Fruit fly (Drosophila melanogaster) ovary, adult (tissue): ENCODE results near the gene Lectin-galC1.

Experiments used
- CG17801 ChIP-seq: fragments of 200-800 bp; optimal IDR thresholded peaks from 2 replicates; lab custom pipeline; 2019; ENCODE audit warnings: missing biosample characterization, mild to moderate bottlenecking, missing genetic modification characterization, moderate library complexity; ENCODE audit not compliant: partially characterized antibody

Lectin-galC1 gene

dm6 chr2L:19398317-19399234 lies 18.7 kb upstream of the Lectin-galC1 start, which contains the start of gene CG17544:
Gene CG17544, minus strand, starts transcription at chr2L:19398493.
- no peak for TF ChIP-seq CG17801 (GFP tag; lab: Kevin White, UChicago)

- TF ChIP-seq CG17801 (GFP tag; lab: Kevin White, UChicago) = no peak
Observed at dm6 chr2L:19401914-19402313, 15.3 kb upstream of the Lectin-galC1 start.

dm6 chr2L:19402667-19403066 lies 14.6 kb upstream of the Lectin-galC1 start:
- TF ChIP-seq CG17801 (GFP tag; lab: Kevin White, UChicago) = no peak

dm6 chr2L:19403398-19403797 lies 13.8 kb upstream of the Lectin-galC1 start:
- TF ChIP-seq CG17801 (GFP tag; lab: Kevin White, UChicago) = no peak

dm6 chr2L:19404804-19405203 lies 12.4 kb upstream of the Lectin-galC1 start:
- TF ChIP-seq CG17801 (GFP tag; lab: Kevin White, UChicago) = no peak

dm6 chr2L:19405685-19406357 lies 11.4 kb upstream of the Lectin-galC1 start:
- no peak for TF ChIP-seq CG17801 (GFP tag; lab: Kevin White, UChicago)

- no peak for TF ChIP-seq CG17801 (GFP tag; lab: Kevin White, UChicago)
Observed at dm6 chr2L:19406419-19406818, 10.8 kb upstream of the Lectin-galC1 start.

- no peak for TF ChIP-seq CG17801 (GFP tag; lab: Kevin White, UChicago)
Observed at dm6 chr2L:19411966-19412365, 5.3 kb upstream of the Lectin-galC1 start.

- TF ChIP-seq CG17801 (GFP tag; lab: Kevin White, UChicago) = no peak
Observed at dm6 chr2L:19413118-19413893, 3.9 kb upstream of the Lectin-galC1 start.

- TF ChIP-seq CG17801 (GFP tag; lab: Kevin White, UChicago) = no peak
Observed at dm6 chr2L:19414233-19414749, 3.0 kb upstream of the Lectin-galC1 start.

- TF ChIP-seq CG17801 (GFP tag; lab: Kevin White, UChicago) = no peak
Observed at dm6 chr2L:19415133-19415532, 2.1 kb upstream of the Lectin-galC1 start.

dm6 chr2L:19415859-19416258 lies 1.4 kb upstream of the Lectin-galC1 start:
- no peak for TF ChIP-seq CG17801 (GFP tag; lab: Kevin White, UChicago)

- no peak for TF ChIP-seq CG17801 (GFP tag; lab: Kevin White, UChicago)
Observed at dm6 chr2L:19418017-19418416, 770 bp downstream of the Lectin-galC1 start, which contains the start of gene lectin-37Da. Gene lectin-37Da, plus strand, starts transcription at chr2L:19418317.

dm6 chr2L:19418872-19419271 lies 1.6 kb downstream of the Lectin-galC1 start, which contains the start of gene lectin-37Db:
Gene lectin-37Db, plus strand, starts transcription at chr2L:19419075.
- TF ChIP-seq CG17801 (GFP tag; lab: Kevin White, UChicago) = no peak
